Fruit fly (Drosophila melanogaster) S2 (cell line): ENCODE measurements around the gene Hgsnat.

Source experiments
- CG8478 ChIP-seq: fragments of >200 bp; optimal IDR thresholded peaks from 2 replicates; lab custom pipeline; 2018
- CTCF ChIP-seq, 2 experiments: fragments of >200 bp; optimal IDR thresholded peaks; 2 replicates each; lab custom pipeline; 2018

Gene Hgsnat

DNA sequence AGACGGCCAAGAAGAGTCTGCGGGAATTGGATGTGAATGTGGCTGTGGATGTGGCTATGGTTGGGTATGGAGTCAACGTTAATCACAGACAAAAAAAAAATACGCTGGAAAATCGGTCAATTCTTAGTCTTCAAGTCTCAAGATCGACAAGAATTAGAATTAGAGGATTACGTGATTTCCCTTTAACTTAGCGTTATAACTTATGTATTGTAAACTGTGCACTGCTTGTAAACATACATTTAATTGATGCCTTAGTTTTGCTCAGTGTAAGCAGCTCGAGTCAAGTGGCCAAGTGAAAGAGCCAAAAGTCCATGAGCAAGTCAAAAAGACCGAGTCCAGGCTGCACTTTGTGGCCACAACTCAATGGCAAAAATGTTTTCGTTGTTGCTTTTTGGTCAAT lies 51.4 kb downstream of the Hgsnat start:
- TF ChIP-seq CG8478 (no peak), CTCF (optimal IDR thresholded peaks at IDR 0.05; lab: Kevin White, UChicago) (no peak)
